Fruit fly (Drosophila melanogaster) whole organism, embryonic: ENCODE data around the gene fru.

ENCODE experiments used
- Atf-2 ChIP-seq: fragments of 200-800 bp; sonication (Bioruptor generic); optimal IDR thresholded peaks from 2 replicates; lab custom pipeline; 2016; ENCODE audit warnings: missing biosample characterization, missing genetic modification characterization
- Bteb2 ChIP-seq: fragments of 200-800 bp; sonication (Bioruptor generic); optimal IDR thresholded peaks from 2 replicates; lab custom pipeline; 2016; ENCODE audit warnings: missing biosample characterization, missing genetic modification characterization
- CG12659 ChIP-seq: fragments of 200-800 bp; sonication (Bioruptor generic); optimal IDR thresholded peaks from 3 replicates; lab custom pipeline; 2017; ENCODE audit warnings: mild to moderate bottlenecking, missing biosample characterization, missing genetic modification reagents, missing genetic modification characterization
- CG12942 ChIP-seq: fragments of 200-800 bp; sonication (Bioruptor generic); optimal IDR thresholded peaks from 3 replicates; lab custom pipeline; 2016; ENCODE audit warnings: missing biosample characterization, missing genetic modification characterization
- CG14014 ChIP-seq: fragments of 200-800 bp; sonication (Bioruptor generic); IDR thresholded peaks from 2 replicates; pipeline ENCODE4 v1.3.6; 2022; ENCODE audit warnings: missing biosample characterization, missing genetic modification characterization
- CG14667 ChIP-seq: fragments of 200-800 bp; sonication (Bioruptor generic); IDR thresholded peaks from 2 replicates; pipeline ENCODE4 v1.3.6; 2022; ENCODE audit warnings: missing biosample characterization, missing genetic modification characterization
- CG17802 ChIP-seq: fragments of 200-800 bp; sonication (Bioruptor generic); optimal IDR thresholded peaks from 2 replicates; lab custom pipeline; 2018; ENCODE audit warnings: missing biosample characterization, mild to moderate bottlenecking, missing genetic modification characterization, moderate library complexity
- CG18262 ChIP-seq: fragments of 200-800 bp; optimal IDR thresholded peaks from 3 replicates; lab custom pipeline; 2019; ENCODE audit warnings: missing biosample characterization, mild to moderate bottlenecking, missing genetic modification characterization, moderate library complexity
- CG18764 ChIP-seq: fragments of 200-800 bp; sonication (Bioruptor generic); optimal IDR thresholded peaks from 3 replicates; lab custom pipeline; 2016; ENCODE audit warnings: missing biosample characterization, missing genetic modification characterization
- CG3726 ChIP-seq: fragments of 200-800 bp; sonication (Bioruptor generic); IDR thresholded peaks from 3 replicates; pipeline ENCODE4, ENCODE4 v1.3.6; 2022; ENCODE audit warnings: missing biosample characterization, missing genetic modification characterization
- CG4617 ChIP-seq: fragments of 200-800 bp; sonication (Bioruptor generic); optimal IDR thresholded peaks from 3 replicates; lab custom pipeline; 2016; ENCODE audit warnings: missing biosample characterization, missing genetic modification characterization, borderline replicate concordance
- ERR ChIP-seq: fragments of 200-800 bp; sonication (Bioruptor generic); optimal IDR thresholded peaks from 2 replicates; lab custom pipeline; 2016; ENCODE audit warnings: missing biosample characterization, missing genetic modification characterization
- HmgD ChIP-seq: fragments of 200-800 bp; sonication (Bioruptor generic); optimal IDR thresholded peaks from 3 replicates; lab custom pipeline; 2016; ENCODE audit warnings: missing biosample characterization, missing genetic modification characterization
- HmgZ ChIP-seq: fragments of 200-800 bp; sonication (Bioruptor generic); optimal IDR thresholded peaks from 2 replicates; lab custom pipeline; 2018; ENCODE audit warnings: missing biosample characterization, mild to moderate bottlenecking, missing genetic modification characterization
- Med ChIP-seq: fragments of 200-800 bp; sonication (Bioruptor generic); peaks from one replicate; lab custom pipeline; 2016; ENCODE audit warnings: missing biosample characterization, missing genetic modification characterization, mild to moderate bottlenecking, inconsistent platforms, moderate library complexity
- Neu2 ChIP-seq: fragments of 200-800 bp; sonication (Bioruptor generic); optimal IDR thresholded peaks from 3 replicates; lab custom pipeline; 2016; ENCODE audit warnings: missing biosample characterization, missing genetic modification characterization, borderline replicate concordance
- Nf-YC ChIP-seq: fragments of 200-800 bp; optimal IDR thresholded peaks from 3 replicates; lab custom pipeline; 2019; ENCODE audit warnings: missing biosample characterization, mild to moderate bottlenecking, missing genetic modification characterization, moderate library complexity
- NfI ChIP-seq: fragments of 200-800 bp; sonication (Bioruptor generic); optimal IDR thresholded peaks from 3 replicates; lab custom pipeline; 2018; ENCODE audit warnings: missing biosample characterization, mild to moderate bottlenecking, missing genetic modification characterization, moderate library complexity
- Opbp ChIP-seq: fragments of 200-800 bp; sonication (Bioruptor generic); IDR thresholded peaks from 3 replicates; pipeline ENCODE4 v1.3.6; 2022; ENCODE audit warnings: missing biosample characterization, missing genetic modification characterization; ENCODE audit not compliant: partially characterized antibody
- Pdp1 ChIP-seq, 2 experiments: fragments of 200-800 bp; sonication (Bioruptor generic); optimal IDR thresholded peaks; 3 replicates each; lab custom pipeline; 2016; ENCODE audit warnings: missing biosample characterization in 2 of 2, missing genetic modification characterization in 2 of 2, mild to moderate bottlenecking in 1 of 2, moderate library complexity in 1 of 2
- Six4 ChIP-seq: fragments of 200-800 bp; sonication (Bioruptor generic); optimal IDR thresholded peaks from 2 replicates; lab custom pipeline; 2016; ENCODE audit warnings: missing biosample characterization, missing genetic modification characterization
- Sry-δ ChIP-seq: fragments of 200-800 bp; sonication (Bioruptor generic); optimal IDR thresholded peaks from 2 replicates; lab custom pipeline; 2016; ENCODE audit warnings: missing biosample characterization, missing genetic modification characterization
- croc ChIP-seq: fragments of 200-800 bp; sonication (Bioruptor generic); conservative IDR thresholded peaks from 3 replicates; pipeline ENCODE4 v1.3.6; 2022; ENCODE audit warnings: missing biosample characterization, missing genetic modification characterization
- fd64A ChIP-seq: fragments of 200-800 bp; sonication (Bioruptor generic); optimal IDR thresholded peaks from 3 replicates; lab custom pipeline; 2018; ENCODE audit warnings: missing biosample characterization, mild to moderate bottlenecking, missing genetic modification characterization
- ftz-f1 ChIP-seq: fragments of 200-800 bp; sonication (Bioruptor generic); optimal IDR thresholded peaks from 2 replicates; lab custom pipeline; 2016; ENCODE audit warnings: missing biosample characterization, missing genetic modification characterization
- grn ChIP-seq: fragments of 200-800 bp; sonication (Bioruptor generic); optimal IDR thresholded peaks from 3 replicates; lab custom pipeline; 2017; ENCODE audit warnings: missing biosample characterization, missing genetic modification characterization
- inv ChIP-seq: fragments of 200-800 bp; sonication (Bioruptor generic); IDR thresholded peaks from 2 replicates; pipeline ENCODE4 v1.3.6; 2022; ENCODE audit warnings: missing biosample characterization, missing genetic modification characterization; ENCODE audit not compliant: partially characterized antibody
- run ChIP-seq: fragments of 200-800 bp; sonication (Bioruptor generic); optimal IDR thresholded peaks from 3 replicates; lab custom pipeline; 2018; ENCODE audit warnings: missing biosample characterization, mild to moderate bottlenecking, missing genetic modification characterization
- sc ChIP-seq, 3 experiments: fragments of >200 bp in 2 of 3; fragments of 200-800 bp in 1 of 3; sonication (Bioruptor generic) in 1 of 3; optimal IDR thresholded peaks; 2 replicates in 2 of 3; 3 replicates in 1 of 3; lab custom pipeline; 2017; ENCODE audit warnings: mild to moderate bottlenecking in 1 of 3, missing biosample characterization in 1 of 3, missing genetic modification characterization in 1 of 3, missing genetic modification reagents in 1 of 3
- schlank ChIP-seq: fragments of 200-800 bp; sonication (Bioruptor generic); optimal IDR thresholded peaks from 2 replicates; lab custom pipeline; 2018; ENCODE audit warnings: missing biosample characterization, mild to moderate bottlenecking, missing genetic modification characterization
- sens ChIP-seq: fragments of 200-800 bp; sonication (Bioruptor generic); peaks from one replicate; lab custom pipeline; 2016; ENCODE audit warnings: missing biosample characterization, missing genetic modification characterization
- slbo ChIP-seq: fragments of 200-800 bp; sonication (Bioruptor generic); IDR thresholded peaks from 2 replicates; pipeline ENCODE4 v1.3.6; 2022; ENCODE audit warnings: missing biosample characterization, missing genetic modification characterization
- twi ChIP-seq: fragments of 200-800 bp; optimal IDR thresholded peaks from 2 replicates; lab custom pipeline; 2019; ENCODE audit warnings: missing biosample characterization, mild to moderate bottlenecking, missing genetic modification characterization, moderate library complexity
- z ChIP-seq: fragments of 200-800 bp; sonication (Bioruptor generic); IDR thresholded peaks from 3 replicates; pipeline ENCODE4 v1.3.6; 2022; ENCODE audit warnings: missing biosample characterization, missing genetic modification characterization

The fru gene

DNA sequence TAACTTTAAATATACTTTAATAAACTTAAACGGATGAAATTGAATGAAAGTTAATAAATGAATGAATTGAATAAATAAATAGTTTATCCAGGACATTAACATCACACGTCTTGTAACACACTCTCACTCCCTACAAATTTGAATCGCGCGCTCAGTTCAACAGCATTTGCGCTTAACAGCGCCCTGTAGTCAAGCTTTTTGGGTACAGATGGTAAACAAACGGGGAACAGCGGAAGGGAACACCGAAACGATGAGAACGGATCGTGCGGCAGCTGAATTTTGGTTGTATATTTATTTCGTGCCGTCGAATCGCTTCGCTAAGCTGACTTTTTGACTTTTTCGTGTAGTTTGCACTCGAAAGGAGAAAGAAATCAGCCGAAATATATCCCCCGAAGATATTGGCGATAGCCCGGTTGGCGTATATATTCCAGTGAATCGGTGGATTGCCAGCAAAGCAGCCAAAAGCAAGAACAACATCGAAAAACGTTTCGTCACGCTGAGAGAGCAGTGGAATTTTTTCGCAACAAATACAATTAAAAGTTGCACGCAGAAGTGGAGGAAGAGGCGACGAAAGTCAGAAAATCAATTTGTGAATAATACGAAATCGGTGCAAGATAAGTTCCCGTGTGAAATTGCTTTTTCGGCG is 27.6 kb upstream of the fru start, which contains the start of the genes CG7694 and fray (continued):
- TF ChIP-seq CG17802 (tag; lab: Kevin White, UChicago) (no peak), Sry-δ (GFP tag; lab: Kevin White, UChicago) (no peak), Opbp (GFP tag; lab: Robert Waterston, UW) (no peak), inv (no peak), CG14667 (peak; percentile 43; the same call in 1 of the 2 replicates), fd64A (GFP tag; lab: Kevin White, UChicago) (no peak), Med (GFP tag; lab: Kevin White, UChicago) (peak; percentile 50), CG18764 (GFP tag; lab: Kevin White, UChicago) (no peak)

- TF ChIP-seq croc (GFP tag; lab: Robert Waterston, UW): no peak
- TF ChIP-seq Pdp1 (GFP tag; optimal IDR thresholded peaks at IDR 0.05; lab: Kevin White, UChicago): peak in 1 of 2 experiments; percentile 90
- TF ChIP-seq ftz-f1: peak; percentile 41
- TF ChIP-seq run (tag; lab: Kevin White, UChicago): no peak
- TF ChIP-seq z: peak; percentile 47; the same call in 1 of the 3 replicates
- TF ChIP-seq ERR: peak; percentile 43
- TF ChIP-seq sens (GFP tag; lab: Kevin White, UChicago): peak; percentile 46
- TF ChIP-seq, all 482 proteins: peak for 5
Measured at dm6 chr3R:18572240-18572803, 26.9 kb upstream of the fru start.

dm6 chr3R:18565073-18565472 is 19.7 kb upstream of the fru start, which contains the start of the genes CG43210 and hemo:
TSS of gene CG43210 (minus strand) at chr3R:18565173.
TSS of gene hemo (minus strand) at chr3R:18565173.
- TF ChIP-seq sc (optimal IDR thresholded peaks at IDR 0.05; lab: Kevin White, UChicago) (no peak), sc (GFP tag; optimal IDR thresholded peaks at IDR 0.05; lab: Kevin White, UChicago) (no peak), schlank (tag; lab: Kevin White, UChicago) (no peak), grn (GFP tag; lab: Kevin White, UChicago) (no peak), Bteb2 (GFP tag; lab: Kevin White, UChicago) (no peak), Six4 (GFP tag; lab: Kevin White, UChicago) (no peak), Nf-YC (tag; lab: Kevin White, UChicago) (no peak), Neu2 (GFP tag; lab: Kevin White, UChicago) (no peak), CG12942 (GFP tag; lab: Kevin White, UChicago) (no peak)

DNA sequence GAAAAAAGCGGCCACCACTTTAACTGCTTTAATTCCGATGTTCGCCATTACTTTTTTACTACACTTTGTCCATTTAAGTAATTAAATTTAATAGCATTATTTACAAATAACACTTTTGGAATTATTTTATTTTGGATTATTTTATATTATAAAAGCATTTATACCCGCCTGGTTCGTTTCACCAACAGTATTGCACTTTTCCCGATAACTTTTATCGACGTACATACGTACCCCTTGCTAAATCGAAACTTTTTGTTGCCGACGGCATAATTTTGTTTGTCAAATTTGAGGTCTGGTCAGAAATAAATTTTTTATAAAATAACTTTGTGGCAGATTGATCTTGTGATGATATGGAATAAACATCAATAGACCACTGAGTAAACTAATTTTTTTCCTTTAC is 14.2 kb upstream of the fru start, which contains the start of gene CG7691:
TSS of gene CG7691 (plus strand) at position 301 of the 400 bp plus-strand sequence.
- TF ChIP-seq CG3726 (GFP tag; lab: Robert Waterston, UW) (no peak), CG12659 (no peak), HmgD (GFP tag; lab: Kevin White, UChicago) (no peak), NfI (no peak), Atf-2 (GFP tag; lab: Kevin White, UChicago) (no peak), CG18262 (tag; lab: Kevin White, UChicago) (no peak), HmgZ (no peak), twi (no peak), CG4617 (GFP tag; lab: Kevin White, UChicago) (no peak), CG14014 (GFP tag; lab: Robert Waterston, UW) (no peak), slbo (GFP tag; lab: Robert Waterston, UW) (no peak)
